Worm (Caenorhabditis elegans): Measurements from ENCODE around the gene tth-1.

Gene tth-1

DNA sequence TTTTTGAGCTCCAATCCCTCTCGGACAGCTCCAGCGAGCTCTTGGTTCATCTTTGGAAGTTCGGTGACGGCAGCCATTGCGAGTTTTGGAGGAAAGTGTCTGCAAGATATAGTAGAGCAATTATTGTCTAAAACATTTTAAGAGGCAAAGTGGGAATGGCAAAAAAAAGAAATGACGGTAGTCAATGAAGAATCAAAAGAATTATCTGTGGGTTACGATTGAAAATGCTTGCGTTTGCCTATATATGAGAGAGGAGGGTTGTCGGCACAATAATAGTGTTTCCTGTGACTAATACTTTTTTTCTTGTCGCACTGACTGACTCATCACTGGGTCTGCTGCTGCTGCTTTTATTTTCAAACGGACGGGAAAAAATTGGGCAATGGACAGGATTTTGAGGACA, at the start of gene tth-1:
Gene tth-1, minus strand, starts transcription at position 101 of the 400 bp plus-strand sequence.
- no peak for TF ChIP-seq B0310.2 (tag; optimal IDR thresholded peaks at IDR 0.05)
- TF ChIP-seq tbx-11 (GFP tag; IDR thresholded peaks at IDR 0.05), result 0 out of 2 replicates have a peak, but pooled peaks have one; percentile 18

DNA sequence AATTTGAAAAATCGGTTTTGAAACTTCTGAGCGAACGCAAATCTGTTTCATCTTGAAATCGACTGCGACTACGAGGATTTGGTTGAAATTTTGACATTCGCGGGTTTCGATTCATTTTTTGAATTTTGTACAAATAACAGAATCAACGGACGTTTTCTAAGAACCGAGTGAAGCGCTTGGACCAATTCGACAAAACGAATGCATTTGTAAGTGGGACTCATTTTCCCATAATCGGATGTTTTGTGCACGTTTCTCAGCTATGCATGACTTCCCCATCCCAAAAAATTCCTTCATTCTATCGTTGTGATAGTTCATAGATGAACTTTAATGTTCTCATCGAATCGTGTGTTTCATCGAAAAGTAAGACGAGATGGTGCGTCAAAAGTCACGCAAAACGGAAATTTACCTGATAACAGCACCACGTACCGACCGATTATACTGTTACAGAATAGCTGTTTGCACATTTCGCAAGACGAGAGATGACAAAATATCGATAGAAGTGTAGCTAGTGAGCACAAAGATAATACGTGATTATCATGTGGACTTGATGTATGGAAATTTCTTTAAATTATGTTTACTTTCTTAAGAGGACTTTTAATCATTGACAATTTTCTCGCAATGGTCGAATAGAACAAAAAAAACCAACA, 46.7 kb upstream of the tth-1 start, which contains the start of gene mec-10:
Gene mec-10, minus strand, starts transcription at position 189 of the 647 bp plus-strand sequence.
- TF ChIP-seq B0310.2 (tag; optimal IDR thresholded peaks at IDR 0.05) (no peak), hmg-4 (GFP tag; optimal IDR thresholded peaks at IDR 0.05) (no peak), F13C5.2 (tag; optimal IDR thresholded peaks at IDR 0.05) (no peak), aly-1 (tag; optimal IDR thresholded peaks at IDR 0.05) (no peak), tra-4 (tag; optimal IDR thresholded peaks at IDR 0.05) (no peak), tbx-11 (GFP tag; IDR thresholded peaks at IDR 0.05) (no peak)

DNA sequence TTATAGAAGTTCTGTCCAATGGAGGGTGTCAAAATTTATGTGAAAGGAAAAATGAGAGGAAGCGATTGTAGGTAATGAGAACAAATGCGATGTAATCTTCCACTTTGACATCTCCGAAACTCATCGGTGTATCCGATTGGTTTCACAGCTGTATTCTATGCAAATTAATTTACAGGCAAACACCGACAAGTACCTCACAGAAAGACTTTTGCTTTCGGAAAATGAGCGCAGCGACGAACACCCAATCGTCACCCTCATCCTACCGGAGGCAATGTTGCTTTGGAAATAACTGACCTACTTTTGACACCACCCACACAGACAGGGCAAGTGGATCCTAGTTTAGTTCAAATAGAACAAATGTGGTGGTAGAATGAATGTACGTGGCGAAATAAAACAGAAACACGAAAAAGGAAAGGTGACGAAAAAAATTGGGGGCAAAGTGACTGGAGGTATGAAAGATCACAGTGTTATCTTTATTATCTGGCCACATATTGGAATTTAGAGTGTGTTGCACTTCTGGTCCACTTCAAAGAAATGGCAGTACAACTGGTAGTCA, 40.4 kb upstream of the tth-1 start:
- TF ChIP-seq scrt-1 (GFP tag; IDR thresholded peaks at IDR 0.05), result no peak
- no peak for TF ChIP-seq tbx-11 (GFP tag; IDR thresholded peaks at IDR 0.05)
- no peak for TF ChIP-seq ama-1 (optimal IDR thresholded peaks at IDR 0.05)
- no peak for TF ChIP-seq F13C5.2 (tag; optimal IDR thresholded peaks at IDR 0.05)
- no peak for TF ChIP-seq ceh-13 (GFP tag; optimal IDR thresholded peaks at IDR 0.05)
- TF ChIP-seq tra-4 (tag; optimal IDR thresholded peaks at IDR 0.05), result no peak
- no peak for TF ChIP-seq sea-1 (GFP tag; conservative IDR thresholded peaks at IDR 0.05)
- no peak for TF ChIP-seq aly-1 (tag; optimal IDR thresholded peaks at IDR 0.05)
- TF ChIP-seq ceh-36 (tag; optimal IDR thresholded peaks at IDR 0.05), result no peak
- TF ChIP-seq pes-1 (GFP tag; IDR thresholded peaks at IDR 0.05), result no peak
- TF ChIP-seq hmbx-1 (tag; optimal IDR thresholded peaks at IDR 0.05), result no peak
- TF ChIP-seq tbx-37 (GFP tag; conservative IDR thresholded peaks at IDR 0.05), result no peak
- TF ChIP-seq ets-7 (tag; optimal IDR thresholded peaks at IDR 0.05), result no peak
- TF ChIP-seq hmg-4 (GFP tag; optimal IDR thresholded peaks at IDR 0.05), result no peak
- TF ChIP-seq flt-1 (GFP tag; IDR thresholded peaks at IDR 0.05), result no peak
- no peak for TF ChIP-seq B0310.2 (tag; optimal IDR thresholded peaks at IDR 0.05)
- no peak for TF ChIP-seq hnd-1 (tag; optimal IDR thresholded peaks at IDR 0.05)

DNA sequence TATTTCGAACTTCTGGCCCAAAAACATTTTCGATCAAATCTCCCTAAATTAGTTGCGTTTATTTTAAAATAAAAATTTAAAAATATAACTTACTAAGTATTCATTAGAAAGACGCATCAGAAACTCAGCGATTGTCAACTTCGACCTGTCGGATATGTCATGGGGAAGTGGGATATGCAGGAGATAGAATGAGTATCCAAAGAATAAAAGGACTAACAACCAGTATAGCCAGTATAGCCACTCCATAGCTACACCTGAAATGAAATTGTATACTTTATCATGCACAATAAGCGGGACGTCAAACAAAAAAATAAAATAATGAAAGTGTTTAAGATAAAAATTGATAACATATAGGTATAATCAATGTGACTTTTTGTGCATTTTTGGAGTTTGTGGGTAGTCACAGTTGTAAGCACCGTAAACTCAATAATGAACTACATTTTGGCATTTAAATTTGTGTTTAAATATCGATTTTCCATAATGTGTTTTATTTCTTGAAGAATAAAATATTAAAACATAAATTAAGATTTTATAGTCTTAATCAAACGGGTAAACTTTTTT, 39.6 kb upstream of the tth-1 start, which contains the start of gene F16F9.4:
Gene F16F9.4, minus strand, starts transcription at position 276 of the 561 bp plus-strand sequence.
- TF ChIP-seq flt-1 (GFP tag; IDR thresholded peaks at IDR 0.05) (no peak), tbx-37 (GFP tag; conservative IDR thresholded peaks at IDR 0.05) (no peak), hmg-4 (GFP tag; optimal IDR thresholded peaks at IDR 0.05) (no peak), hmbx-1 (tag; optimal IDR thresholded peaks at IDR 0.05) (no peak), B0310.2 (tag; optimal IDR thresholded peaks at IDR 0.05) (no peak), tra-4 (tag; optimal IDR thresholded peaks at IDR 0.05) (no peak), ets-7 (tag; optimal IDR thresholded peaks at IDR 0.05) (no peak), pes-1 (GFP tag; IDR thresholded peaks at IDR 0.05) (no peak), ceh-36 (tag; optimal IDR thresholded peaks at IDR 0.05) (no peak), ama-1 (optimal IDR thresholded peaks at IDR 0.05) (no peak), sea-1 (GFP tag; conservative IDR thresholded peaks at IDR 0.05) (no peak), hnd-1 (tag; optimal IDR thresholded peaks at IDR 0.05) (no peak), F13C5.2 (tag; optimal IDR thresholded peaks at IDR 0.05) (no peak), ceh-13 (GFP tag; optimal IDR thresholded peaks at IDR 0.05) (no peak), scrt-1 (GFP tag; IDR thresholded peaks at IDR 0.05) (no peak), tbx-11 (GFP tag; IDR thresholded peaks at IDR 0.05) (no peak)

DNA sequence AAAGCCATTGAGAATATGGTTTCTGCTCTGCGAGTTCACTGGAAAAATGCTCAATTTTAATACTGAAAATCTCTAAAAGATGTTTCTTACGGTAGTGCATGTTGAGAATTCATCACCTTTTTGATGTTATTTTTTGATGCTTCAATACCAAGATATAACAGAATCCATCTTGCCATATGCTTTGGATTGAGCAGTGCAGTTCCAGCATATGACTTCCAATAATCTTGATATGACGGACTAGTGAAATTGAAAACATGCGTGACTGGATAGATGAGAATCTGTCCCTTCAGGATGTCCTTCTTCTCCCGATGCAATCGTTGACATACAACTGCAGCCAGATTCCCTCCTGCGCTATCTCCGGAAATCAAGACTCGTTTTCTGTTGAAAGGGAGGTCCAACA, 37.4 kb upstream of the tth-1 start:
- TF ChIP-seq tra-4 (tag; optimal IDR thresholded peaks at IDR 0.05) (no peak), ets-7 (tag; optimal IDR thresholded peaks at IDR 0.05) (no peak), hmg-4 (GFP tag; optimal IDR thresholded peaks at IDR 0.05) (no peak), tbx-37 (GFP tag; conservative IDR thresholded peaks at IDR 0.05) (no peak), tbx-11 (GFP tag; IDR thresholded peaks at IDR 0.05) (no peak), sea-1 (GFP tag; conservative IDR thresholded peaks at IDR 0.05) (no peak), scrt-1 (GFP tag; IDR thresholded peaks at IDR 0.05) (no peak), ceh-13 (GFP tag; optimal IDR thresholded peaks at IDR 0.05) (no peak), B0310.2 (tag; optimal IDR thresholded peaks at IDR 0.05) (no peak), hmbx-1 (tag; optimal IDR thresholded peaks at IDR 0.05) (no peak), ama-1 (optimal IDR thresholded peaks at IDR 0.05) (no peak), ceh-36 (tag; optimal IDR thresholded peaks at IDR 0.05) (no peak), flt-1 (GFP tag; IDR thresholded peaks at IDR 0.05) (no peak), F13C5.2 (tag; optimal IDR thresholded peaks at IDR 0.05) (no peak)

DNA sequence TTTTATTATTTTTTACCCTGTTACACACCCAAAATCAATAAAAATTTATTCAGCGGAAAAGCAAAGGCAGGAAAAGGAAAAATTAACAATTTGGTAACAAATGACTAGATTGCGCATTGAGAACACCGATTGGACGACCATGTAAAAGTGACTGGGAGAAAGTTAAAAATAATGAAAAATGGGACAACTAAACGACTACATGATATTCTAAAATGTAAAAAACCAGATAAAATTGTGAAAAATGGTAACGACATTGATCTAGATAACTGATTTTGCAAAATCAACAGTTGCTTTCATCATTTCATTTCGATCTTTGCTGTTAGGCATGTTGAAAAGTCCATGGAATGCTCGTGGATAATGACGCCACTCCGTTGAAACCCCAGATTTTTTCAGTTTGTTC, 36.3 kb upstream of the tth-1 start:
- TF ChIP-seq sea-1 (GFP tag; conservative IDR thresholded peaks at IDR 0.05), result no peak
- TF ChIP-seq hmg-4 (GFP tag; optimal IDR thresholded peaks at IDR 0.05), result no peak
- no peak for TF ChIP-seq tbx-37 (GFP tag; conservative IDR thresholded peaks at IDR 0.05)
- no peak for TF ChIP-seq hnd-1 (tag; optimal IDR thresholded peaks at IDR 0.05)
- no peak for TF ChIP-seq F13C5.2 (tag; optimal IDR thresholded peaks at IDR 0.05)
- no peak for TF ChIP-seq flt-1 (GFP tag; IDR thresholded peaks at IDR 0.05)
- no peak for TF ChIP-seq aly-1 (tag; optimal IDR thresholded peaks at IDR 0.05)
- no peak for TF ChIP-seq tbx-11 (GFP tag; IDR thresholded peaks at IDR 0.05)
- no peak for TF ChIP-seq ama-1 (optimal IDR thresholded peaks at IDR 0.05)
- TF ChIP-seq scrt-1 (GFP tag; IDR thresholded peaks at IDR 0.05), result no peak
- no peak for TF ChIP-seq B0310.2 (tag; optimal IDR thresholded peaks at IDR 0.05)
- no peak for TF ChIP-seq tra-4 (tag; optimal IDR thresholded peaks at IDR 0.05)
- no peak for TF ChIP-seq ets-7 (tag; optimal IDR thresholded peaks at IDR 0.05)
- no peak for TF ChIP-seq ceh-13 (GFP tag; optimal IDR thresholded peaks at IDR 0.05)
- TF ChIP-seq hmbx-1 (tag; optimal IDR thresholded peaks at IDR 0.05), result no peak

DNA sequence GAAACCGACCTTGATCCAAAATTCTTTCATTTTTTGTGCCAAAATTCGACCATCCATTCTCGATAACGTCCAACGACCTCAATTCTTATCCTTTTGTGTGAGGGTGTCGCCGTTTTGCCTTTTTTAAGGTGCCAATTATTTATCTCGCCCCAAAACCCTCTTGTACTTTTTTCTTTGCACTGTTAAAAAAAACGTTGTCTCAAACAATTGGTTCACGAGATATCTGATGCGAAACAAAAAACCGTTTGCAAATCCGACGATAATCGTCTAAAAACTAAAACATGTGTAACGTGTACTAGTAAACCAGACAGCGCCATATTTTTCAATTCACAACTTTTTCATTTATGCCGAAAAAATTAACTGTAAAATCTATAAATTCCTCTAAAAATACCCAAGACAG, 33.8 kb upstream of the tth-1 start, which contains the start of gene F16F9.3:
Gene F16F9.3, plus strand, starts transcription at position 301 of the 400 bp plus-strand sequence.
- TF ChIP-seq hnd-1 (tag; optimal IDR thresholded peaks at IDR 0.05) (no peak), B0310.2 (tag; optimal IDR thresholded peaks at IDR 0.05) (no peak), hmbx-1 (tag; optimal IDR thresholded peaks at IDR 0.05) (no peak), ets-7 (tag; optimal IDR thresholded peaks at IDR 0.05) (no peak), scrt-1 (GFP tag; IDR thresholded peaks at IDR 0.05) (no peak), tbx-37 (GFP tag; conservative IDR thresholded peaks at IDR 0.05) (no peak), hmg-4 (GFP tag; optimal IDR thresholded peaks at IDR 0.05) (no peak), tra-4 (tag; optimal IDR thresholded peaks at IDR 0.05) (no peak), ama-1 (optimal IDR thresholded peaks at IDR 0.05) (no peak)
